Worm (Caenorhabditis elegans) whole organism, late embryonic: ENCODE data around the gene hpo-30.
A peak's percentile ranks its signal among the peaks of the same experiment; 100 is the strongest.

Source experiments
- ama-1 ChIP-seq: fragments of 150-350 bp; optimal IDR thresholded peaks from 2 replicates; lab custom pipeline; 2014
- ceh-45 ChIP-seq: fragments of 200-800 bp; sonication (Bioruptor generic); IDR thresholded peaks from 2 replicates; pipeline ENCODE4 v1.3.6; 2022; ENCODE audit warnings: missing genetic modification reagents, missing genetic modification characterization, missing compliant biosample characterization
- elt-4 ChIP-seq: sonication (generic microtip); optimal IDR thresholded peaks from 2 replicates; lab custom pipeline; 2016; ENCODE audit warnings: missing genetic modification characterization, missing compliant biosample characterization
- fkh-10 ChIP-seq: fragments of 150-350 bp; optimal IDR thresholded peaks from 2 replicates; lab custom pipeline; 2014; ENCODE audit warnings: missing biosample characterization, missing genetic modification reagents, missing genetic modification characterization
- hlh-8 ChIP-seq: sonication (generic microtip); optimal IDR thresholded peaks from 2 replicates; lab custom pipeline; 2016; ENCODE audit warnings: missing genotype, missing genetic modification characterization, missing compliant biosample characterization
- nhr-11 ChIP-seq: fragments of 150-350 bp; optimal IDR thresholded peaks from 2 replicates; lab custom pipeline; 2014; ENCODE audit warnings: missing biosample characterization, missing genetic modification characterization
- nhr-232 ChIP-seq: sonication (generic microtip); optimal IDR thresholded peaks from 2 replicates; lab custom pipeline; 2016; ENCODE audit warnings: missing genetic modification characterization, missing compliant biosample characterization
- pag-3 ChIP-seq: sonication (generic microtip); optimal IDR thresholded peaks from 2 replicates; lab custom pipeline; 2016; ENCODE audit warnings: missing compliant biosample characterization, missing genetic modification characterization, borderline replicate concordance
- pha-4 ChIP-seq: fragments of 150-350 bp; optimal IDR thresholded peaks from 2 replicates; lab custom pipeline; 2018; ENCODE audit warnings: missing biosample characterization, missing genetic modification reagents, missing genetic modification characterization
- pqm-1 ChIP-seq: sonication (generic microtip); optimal IDR thresholded peaks from 2 replicates; lab custom pipeline; 2016; ENCODE audit warnings: missing genetic modification characterization, missing compliant biosample characterization
- sdc-2 ChIP-seq: sonication (generic microtip); optimal IDR thresholded peaks from 2 replicates; lab custom pipeline; 2016; ENCODE audit warnings: missing genotype, missing genetic modification characterization, missing compliant biosample characterization
- zip-5 ChIP-seq: sonication (generic microtip); optimal IDR thresholded peaks from 2 replicates; lab custom pipeline; 2016; ENCODE audit warnings: missing genetic modification characterization, missing compliant biosample characterization

- TF ChIP-seq nhr-11 (no peak), elt-4 (no peak), ama-1 (no peak), pqm-1 (tag; lab: Kevin White, UChicago) (no peak), hlh-8 (tag; lab: Kevin White, UChicago) (peak; percentile 40), pag-3 (tag; lab: Kevin White, UChicago) (no peak), ceh-45 (GFP tag; lab: Robert Waterston, UW) (no peak), nhr-232 (tag; lab: Kevin White, UChicago) (peak; percentile 11), fkh-10 (GFP tag; lab: Kevin White, UChicago) (no peak), sdc-2 (tag; lab: Kevin White, UChicago) (no peak), pha-4 (tag; lab: Kevin White, UChicago) (no peak), zip-5 (tag; lab: Kevin White, UChicago) (peak; percentile 16)
These were observed 33.3 kb upstream of the hpo-30 start, which contains the start of gene tomm-20 for ce11 chrV:12343419-12343969.
